Fruit fly (Drosophila melanogaster): ENCODE results near the gene LeuRS.

The LeuRS gene

DNA sequence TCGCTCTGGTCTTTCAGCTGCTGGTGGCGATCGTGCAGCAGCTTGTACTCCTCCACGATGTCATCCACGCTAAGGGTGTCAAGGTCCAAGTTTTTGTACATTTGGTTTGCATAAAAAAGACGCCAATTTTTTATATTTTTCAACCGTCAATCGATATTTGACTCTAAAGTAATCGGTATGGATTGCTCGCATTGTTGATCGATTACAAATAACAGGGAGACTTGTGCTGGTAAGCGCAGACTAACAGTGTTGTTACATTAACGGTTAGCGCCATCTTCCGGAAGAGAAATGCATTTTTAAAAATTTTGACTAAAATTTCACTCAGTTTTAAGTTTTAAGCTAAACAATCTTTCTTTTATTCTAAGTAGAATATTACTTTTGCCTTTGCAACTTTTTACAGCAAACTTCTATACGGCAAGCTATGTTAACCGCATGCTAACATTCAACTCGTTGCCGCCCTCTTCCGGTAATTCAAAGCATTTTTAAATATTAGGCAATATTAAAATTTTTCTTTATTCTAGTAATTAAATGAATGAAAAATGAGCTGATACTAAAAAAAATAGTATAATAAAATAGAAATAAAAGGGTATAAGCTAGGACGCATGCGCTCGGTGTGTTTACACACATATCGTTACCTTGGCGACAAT is 15.9 kb upstream of the LeuRS start, which contains the start of the genes Spindly and IFT57 (continued):
- TF ChIP-seq CG16863 (GFP tag; optimal IDR thresholded peaks at IDR 0.05) (no peak), CG4617 (GFP tag; optimal IDR thresholded peaks at IDR 0.05; ENCODE audit: borderline replicate concordance) (no peak), CG9797 (GFP tag; optimal IDR thresholded peaks at IDR 0.05) (no peak), salm (tag; optimal IDR thresholded peaks at IDR 0.05) (no peak), GATAe (GFP tag; conservative IDR thresholded peaks at IDR 0.05) (no peak), dimm (GFP tag; IDR thresholded peaks at IDR 0.05) (no peak), CG4328 (GFP tag; optimal IDR thresholded peaks at IDR 0.05) (no peak), seq (GFP tag; IDR thresholded peaks at IDR 0.05) (no peak), CG3995 (GFP tag; optimal IDR thresholded peaks at IDR 0.05) (no peak), Med (GFP tag) (no peak), Hmx (GFP tag; optimal IDR thresholded peaks at IDR 0.05) (no peak), nau (GFP tag; optimal IDR thresholded peaks at IDR 0.05) (no peak), Vsx1 (GFP tag; optimal IDR thresholded peaks at IDR 0.05) (no peak), Abd-B (GFP tag; optimal IDR thresholded peaks at IDR 0.05) (no peak), pnt (GFP tag; optimal IDR thresholded peaks at IDR 0.05) (no peak), MTF-1 (GFP tag; optimal IDR thresholded peaks at IDR 0.05; ENCODE audit: borderline replicate concordance) (no peak), pum (GFP tag; optimal IDR thresholded peaks at IDR 0.05) (no peak), CG11456 (GFP tag; IDR thresholded peaks at IDR 0.05) (no peak), hbn (GFP tag; IDR thresholded peaks at IDR 0.05; ENCODE audit: partially characterized antibody) (peak; percentile 35; the same call in 1 of the 2 replicates), tna (GFP tag; IDR thresholded peaks at IDR 0.05; ENCODE audit: partially characterized antibody) (0 out of 2 replicates have a peak, but pooled peaks have one; percentile 13), Scr (GFP tag; IDR thresholded peaks at IDR 0.05; ENCODE audit: partially characterized antibody) (peak; percentile 67), CG1647 (GFP tag; optimal IDR thresholded peaks at IDR 0.05) (no peak), ewg (GFP tag; optimal IDR thresholded peaks at IDR 0.05) (peak; percentile 17), CG18599 (GFP tag; optimal IDR thresholded peaks at IDR 0.05) (no peak), toy (GFP tag; IDR thresholded peaks at IDR 0.05) (no peak), dm (GFP tag; optimal IDR thresholded peaks at IDR 0.05) (no peak), CG32532 (GFP tag; IDR thresholded peaks at IDR 0.05) (no peak), Ravus (GFP tag; IDR thresholded peaks at IDR 0.05) (no peak), bbx (GFP tag; IDR thresholded peaks at IDR 0.05; ENCODE audit: partially characterized antibody) (peak; percentile 68), CG18764 (GFP tag; optimal IDR thresholded peaks at IDR 0.05) (no peak), fd3F (GFP tag; optimal IDR thresholded peaks at IDR 0.05) (no peak), Awh (GFP tag; IDR thresholded peaks at IDR 0.05) (no peak), run (tag; optimal IDR thresholded peaks at IDR 0.05) (no peak), knrl (GFP tag; IDR thresholded peaks at IDR 0.05; ENCODE audit: partially characterized antibody) (0 out of 3 replicates have a peak, but pooled peaks have one; percentile 33), CG7357 (GFP tag; IDR thresholded peaks at IDR 0.05) (no peak), Tbp (GFP tag; optimal IDR thresholded peaks at IDR 0.05) (no peak), E2f1 (GFP tag; IDR thresholded peaks at IDR 0.05) (no peak), Elba2 (GFP tag; optimal IDR thresholded peaks at IDR 0.05) (no peak), CG2116 (GFP tag; optimal IDR thresholded peaks at IDR 0.05) (peak; percentile 59), CG6654 (GFP tag; optimal IDR thresholded peaks at IDR 0.05) (no peak), bab2 (GFP tag; optimal IDR thresholded peaks at IDR 0.05) (no peak), Lim3 (GFP tag; IDR thresholded peaks at IDR 0.05) (no peak), tio (GFP tag; optimal IDR thresholded peaks at IDR 0.05) (no peak), Opbp (GFP tag; IDR thresholded peaks at IDR 0.05; ENCODE audit: partially characterized antibody) (peak; percentile 68; the same call in 2 of the 3 replicates), CG42726 (GFP tag; IDR thresholded peaks at IDR 0.05; ENCODE audit: partially characterized antibody) (no peak), Bteb2 (GFP tag; optimal IDR thresholded peaks at IDR 0.05) (no peak), HLHmδ (GFP tag; optimal IDR thresholded peaks at IDR 0.05) (no peak), jumu (GFP tag; optimal IDR thresholded peaks at IDR 0.05) (no peak), Ptx1 (GFP tag; IDR thresholded peaks at IDR 0.05) (no peak), CG16813 (GFP tag; IDR thresholded peaks at IDR 0.05; ENCODE audit: partially characterized antibody) (peak; percentile 57)
